Worm (Caenorhabditis elegans): ENCODE measurements around the gene zig-13.

zig-13 gene

ce11 chrIII:117210-117609, 39.3 kb downstream of the zig-13 start, which contains the start of gene C29F9.5:
C29F9.5 (plus strand) TSS chrIII:117510.
- TF ChIP-seq ets-7 (tag; optimal IDR thresholded peaks at IDR 0.05) (no peak), pes-1 (GFP tag; IDR thresholded peaks at IDR 0.05) (no peak), B0310.2 (tag; optimal IDR thresholded peaks at IDR 0.05) (no peak), F13C5.2 (tag; optimal IDR thresholded peaks at IDR 0.05) (no peak), sea-1 (GFP tag; conservative IDR thresholded peaks at IDR 0.05) (no peak), ceh-13 (GFP tag; optimal IDR thresholded peaks at IDR 0.05) (no peak), hmbx-1 (tag; optimal IDR thresholded peaks at IDR 0.05) (no peak), tbx-37 (GFP tag; conservative IDR thresholded peaks at IDR 0.05) (no peak), hnd-1 (tag; optimal IDR thresholded peaks at IDR 0.05) (no peak)

DNA sequence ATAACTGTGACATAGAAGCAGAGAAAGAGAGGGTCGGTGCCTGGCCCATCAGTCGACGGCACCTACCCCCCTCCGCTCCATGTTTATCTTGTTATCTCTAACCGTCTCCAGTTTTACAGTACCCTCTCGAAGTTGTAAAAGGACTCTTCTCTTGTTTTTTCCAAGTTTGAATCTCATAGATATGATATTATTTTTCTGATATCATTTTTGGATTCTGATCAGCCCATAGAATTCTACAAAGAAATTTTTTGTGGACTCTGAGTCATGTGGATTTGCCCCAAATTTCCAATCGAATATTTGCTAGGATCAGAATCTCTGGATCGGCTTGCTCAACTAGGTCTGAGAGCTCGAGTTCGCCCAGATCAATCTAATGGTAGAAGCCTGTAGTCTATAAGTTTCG, 41.9 kb downstream of the zig-13 start, which contains the start of gene C29F9.6:
Gene C29F9.6 (plus strand): TSS at position 301 of the 400 bp plus-strand sequence.
- TF ChIP-seq ceh-13 (GFP tag; optimal IDR thresholded peaks at IDR 0.05) (no peak), sea-1 (GFP tag; conservative IDR thresholded peaks at IDR 0.05) (no peak), hnd-1 (tag; optimal IDR thresholded peaks at IDR 0.05) (no peak), ceh-36 (tag; optimal IDR thresholded peaks at IDR 0.05) (no peak), ets-7 (tag; optimal IDR thresholded peaks at IDR 0.05) (no peak), F13C5.2 (tag; optimal IDR thresholded peaks at IDR 0.05) (no peak), aly-1 (tag; optimal IDR thresholded peaks at IDR 0.05) (no peak), hmg-4 (GFP tag; optimal IDR thresholded peaks at IDR 0.05) (no peak), tbx-37 (GFP tag; conservative IDR thresholded peaks at IDR 0.05) (no peak), tbx-11 (GFP tag; IDR thresholded peaks at IDR 0.05) (no peak)

All from whole organism, early embryonic.